Fruit fly (Drosophila melanogaster) whole organism, embryonic: ENCODE results near the gene Rab3-GAP.

Experiments
- Antp ChIP-seq: fragments of 200-800 bp; sonication (Bioruptor generic); optimal IDR thresholded peaks from 3 replicates; lab custom pipeline; 2016; ENCODE audit warnings: missing biosample characterization, missing genetic modification characterization
- Atf-2 ChIP-seq: fragments of 200-800 bp; sonication (Bioruptor generic); optimal IDR thresholded peaks from 2 replicates; lab custom pipeline; 2016; ENCODE audit warnings: missing biosample characterization, missing genetic modification characterization
- B-H1 ChIP-seq: fragments of 200-800 bp; sonication (Bioruptor generic); IDR thresholded peaks from 3 replicates; pipeline ENCODE4 v1.3.6; 2022; ENCODE audit warnings: missing biosample characterization, missing genetic modification characterization
- CG10209 ChIP-seq: fragments of 200-800 bp; sonication (Bioruptor generic); optimal IDR thresholded peaks from 3 replicates; lab custom pipeline; 2017; ENCODE audit warnings: missing biosample characterization, mild to moderate bottlenecking, missing genetic modification characterization, missing genetic modification reagents
- CG10267 ChIP-seq: fragments of 200-800 bp; sonication (Bioruptor generic); optimal IDR thresholded peaks from 2 replicates; lab custom pipeline; 2018; ENCODE audit warnings: missing biosample characterization, mild to moderate bottlenecking, missing genetic modification characterization, moderate library complexity
- CG10366 ChIP-seq: fragments of 200-800 bp; sonication (Bioruptor generic); IDR thresholded peaks from 2 replicates; pipeline ENCODE4 v1.3.6; 2022; ENCODE audit warnings: missing biosample characterization, missing genetic modification characterization
- CG11696 ChIP-seq: fragments of 200-800 bp; sonication (Bioruptor generic); IDR thresholded peaks from 2 replicates; pipeline ENCODE4 v1.3.6; 2022; ENCODE audit warnings: missing biosample characterization, missing genetic modification characterization
- CG12071 ChIP-seq: fragments of 200-800 bp; sonication (Bioruptor generic); optimal IDR thresholded peaks from 3 replicates; lab custom pipeline; 2018; ENCODE audit warnings: missing biosample characterization, mild to moderate bottlenecking, missing genetic modification characterization
- CG12219 ChIP-seq: fragments of 200-800 bp; sonication (Bioruptor generic); optimal IDR thresholded peaks from 3 replicates; lab custom pipeline; 2018; ENCODE audit warnings: missing biosample characterization, mild to moderate bottlenecking, missing genetic modification characterization
- CG12391 ChIP-seq: fragments of 200-800 bp; sonication (Bioruptor generic); optimal IDR thresholded peaks from 3 replicates; lab custom pipeline; 2018; ENCODE audit warnings: missing biosample characterization, mild to moderate bottlenecking, missing genetic modification characterization, moderate library complexity
- CG12942 ChIP-seq: fragments of 200-800 bp; sonication (Bioruptor generic); optimal IDR thresholded peaks from 3 replicates; lab custom pipeline; 2016; ENCODE audit warnings: missing biosample characterization, missing genetic modification characterization
- CG13287 ChIP-seq: fragments of 200-800 bp; sonication (Bioruptor generic); IDR thresholded peaks from 2 replicates; pipeline ENCODE4 v1.3.6; 2022; ENCODE audit warnings: missing biosample characterization, missing genetic modification characterization; ENCODE audit not compliant: partially characterized antibody
- CG13424 ChIP-seq: fragments of 200-800 bp; sonication (Bioruptor generic); optimal IDR thresholded peaks from 2 replicates; lab custom pipeline; 2019; ENCODE audit warnings: missing biosample characterization, mild to moderate bottlenecking, missing genetic modification characterization, moderate library complexity
- CG13775 ChIP-seq: fragments of 200-800 bp; sonication (Bioruptor generic); optimal IDR thresholded peaks from 3 replicates; lab custom pipeline; 2017; ENCODE audit warnings: missing biosample characterization, mild to moderate bottlenecking, missing genetic modification characterization
- CG2116 ChIP-seq: fragments of 200-800 bp; sonication (Bioruptor generic); optimal IDR thresholded peaks from 3 replicates; lab custom pipeline; 2018; ENCODE audit warnings: missing biosample characterization, mild to moderate bottlenecking, missing genetic modification characterization
- CG30431 ChIP-seq: fragments of 200-800 bp; sonication (Bioruptor generic); optimal IDR thresholded peaks from 2 replicates; lab custom pipeline; 2017; ENCODE audit warnings: missing biosample characterization, missing genetic modification characterization
- CG3847 ChIP-seq: fragments of 200-800 bp; sonication (Bioruptor generic); IDR thresholded peaks from 2 replicates; pipeline ENCODE4 v1.3.6; 2022; ENCODE audit warnings: missing biosample characterization, missing genetic modification characterization
- CG4328 ChIP-seq: fragments of 200-800 bp; sonication (Bioruptor generic); optimal IDR thresholded peaks from 3 replicates; lab custom pipeline; 2017; ENCODE audit warnings: missing biosample characterization, missing genetic modification reagents, missing genetic modification characterization
- CG5245 ChIP-seq: fragments of 200-800 bp; sonication (Bioruptor generic); optimal IDR thresholded peaks from 3 replicates; lab custom pipeline; 2016; ENCODE audit warnings: missing biosample characterization, missing genetic modification characterization
- CG6683 ChIP-seq: fragments of 200-800 bp; sonication (Bioruptor generic); optimal IDR thresholded peaks from 2 replicates; lab custom pipeline; 2017; ENCODE audit warnings: missing biosample characterization, mild to moderate bottlenecking, missing genetic modification characterization, missing genetic modification reagents
- CG8290 ChIP-seq, 3 experiments: fragments of 200-800 bp; sonication (Bioruptor generic); optimal IDR thresholded peaks; 2 replicates each; lab custom pipeline; 2016 to 2019; ENCODE audit warnings: missing biosample characterization in 3 of 3, missing genetic modification characterization in 3 of 3, mild to moderate bottlenecking in 2 of 3, moderate library complexity in 1 of 3
- CG8924 ChIP-seq: fragments of 200-800 bp; optimal IDR thresholded peaks from 3 replicates; lab custom pipeline; 2019; ENCODE audit warnings: missing biosample characterization, mild to moderate bottlenecking, missing genetic modification characterization, moderate library complexity
- Chrac-16 ChIP-seq: fragments of 200-800 bp; sonication (Bioruptor generic); optimal IDR thresholded peaks from 3 replicates; lab custom pipeline; 2016; ENCODE audit warnings: missing biosample characterization, missing genetic modification characterization
- CoRest ChIP-seq: fragments of 200-800 bp; sonication (Bioruptor generic); optimal IDR thresholded peaks from 3 replicates; lab custom pipeline; 2018; ENCODE audit warnings: missing biosample characterization, mild to moderate bottlenecking, missing genetic modification characterization, moderate library complexity
- Ets65A ChIP-seq: fragments of 200-800 bp; sonication (Bioruptor generic); peaks from one replicate; lab custom pipeline; 2016; ENCODE audit warnings: missing biosample characterization, missing genetic modification characterization
- Ets97D ChIP-seq: fragments of 200-800 bp; sonication (Bioruptor generic); optimal IDR thresholded peaks from 3 replicates; lab custom pipeline; 2016; ENCODE audit warnings: missing biosample characterization, missing genetic modification characterization
- Hand ChIP-seq: fragments of 200-800 bp; sonication (Bioruptor generic); optimal IDR thresholded peaks from 2 replicates; lab custom pipeline; 2017; ENCODE audit warnings: mild to moderate bottlenecking, missing biosample characterization, missing genetic modification reagents, missing genetic modification characterization
- Hmx ChIP-seq: fragments of 200-800 bp; sonication (Bioruptor generic); optimal IDR thresholded peaks from 2 replicates; lab custom pipeline; 2016; ENCODE audit warnings: missing biosample characterization, missing genetic modification characterization
- Hr51 ChIP-seq, 2 experiments: fragments of 200-800 bp; sonication (Bioruptor generic); optimal IDR thresholded peaks; 2 replicates in 1 of 2; 3 replicates in 1 of 2; lab custom pipeline; 2016 to 2018; ENCODE audit warnings: missing biosample characterization in 2 of 2, missing genetic modification characterization in 2 of 2, mild to moderate bottlenecking in 1 of 2, moderate library complexity in 1 of 2
- Oaz ChIP-seq: fragments of 200-800 bp; sonication (Bioruptor generic); IDR thresholded peaks from 2 replicates; pipeline ENCODE4 v1.3.6; 2022; ENCODE audit warnings: missing biosample characterization, missing genetic modification characterization
- Tbp ChIP-seq: fragments of >200 bp; optimal IDR thresholded peaks from 2 replicates; lab custom pipeline; 2018; ENCODE audit warnings: missing biosample characterization, missing genetic modification characterization
- Trl ChIP-seq, 3 experiments: fragments of >200 bp in 2 of 3; fragments of 200-800 bp in 1 of 3; sonication (Bioruptor generic) in 1 of 3; optimal IDR thresholded peaks; 2 replicates in 1 of 3; 3 replicates in 2 of 3; lab custom pipeline; 2016 to 2017; ENCODE audit warnings: missing biosample characterization in 1 of 3, missing genetic modification characterization in 1 of 3
- Usf ChIP-seq: fragments of 200-800 bp; sonication (Bioruptor generic); optimal IDR thresholded peaks from 2 replicates; lab custom pipeline; 2017; ENCODE audit warnings: missing genotype, missing biosample characterization, missing genetic modification characterization
- YL-1 ChIP-seq: fragments of 200-800 bp; sonication (Bioruptor generic); optimal IDR thresholded peaks from 3 replicates; lab custom pipeline; 2017; ENCODE audit warnings: missing biosample characterization, mild to moderate bottlenecking, missing genetic modification characterization
- amos ChIP-seq: fragments of 200-800 bp; sonication (Bioruptor generic); IDR thresholded peaks from 2 replicates; pipeline ENCODE4 v1.3.6; 2022; ENCODE audit warnings: missing biosample characterization, missing genetic modification characterization; ENCODE audit not compliant: partially characterized antibody
- bowl ChIP-seq: fragments of 200-800 bp; sonication (Bioruptor generic); IDR thresholded peaks from 2 replicates; pipeline ENCODE4 v1.3.6; 2022; ENCODE audit warnings: missing biosample characterization, missing genetic modification characterization
- cas ChIP-seq: fragments of 200-800 bp; sonication (Bioruptor generic); IDR thresholded peaks from 2 replicates; pipeline ENCODE4 v1.3.6; 2022; ENCODE audit warnings: missing biosample characterization, missing genetic modification characterization
- cato ChIP-seq: fragments of 200-800 bp; sonication (Bioruptor generic); optimal IDR thresholded peaks from 2 replicates; lab custom pipeline; 2016; ENCODE audit warnings: missing biosample characterization, missing genetic modification characterization, borderline replicate concordance
- caup ChIP-seq: fragments of 200-800 bp; sonication (Bioruptor generic); optimal IDR thresholded peaks from 3 replicates; lab custom pipeline; 2017; ENCODE audit warnings: missing biosample characterization, mild to moderate bottlenecking, missing genetic modification characterization, moderate library complexity; ENCODE audit not compliant: severe bottlenecking
- chif ChIP-seq, 2 experiments: fragments of 200-800 bp; sonication (Bioruptor generic); optimal IDR thresholded peaks; 3 replicates each; lab custom pipeline; 2016; ENCODE audit warnings: missing biosample characterization in 2 of 2, missing genetic modification characterization in 2 of 2
- crp ChIP-seq, 2 experiments: fragments of 200-800 bp; sonication (Bioruptor generic); optimal IDR thresholded peaks; 2 replicates in 1 of 2; 3 replicates in 1 of 2; lab custom pipeline; 2017; ENCODE audit warnings: missing biosample characterization in 2 of 2, missing genetic modification characterization in 2 of 2, mild to moderate bottlenecking in 1 of 2, moderate library complexity in 1 of 2
- hth ChIP-seq: fragments of >200 bp; optimal IDR thresholded peaks from 2 replicates; lab custom pipeline; 2017; ENCODE audit warnings: inconsistent platforms
- kah ChIP-seq: fragments of 200-800 bp; sonication (Bioruptor generic); optimal IDR thresholded peaks from 2 replicates; lab custom pipeline; 2018; ENCODE audit warnings: missing biosample characterization, mild to moderate bottlenecking, missing genetic modification characterization
- lbe ChIP-seq: fragments of 200-800 bp; sonication (Bioruptor generic); optimal IDR thresholded peaks from 2 replicates; lab custom pipeline; 2016; ENCODE audit warnings: missing biosample characterization, mild to moderate bottlenecking, missing genetic modification characterization
- mirr ChIP-seq: fragments of 200-800 bp; sonication (Bioruptor generic); optimal IDR thresholded peaks from 3 replicates; lab custom pipeline; 2018; ENCODE audit warnings: missing biosample characterization, mild to moderate bottlenecking, missing genetic modification characterization
- mld ChIP-seq: fragments of 200-800 bp; sonication (Bioruptor generic); IDR thresholded peaks from 3 replicates; pipeline ENCODE4 v1.3.6; 2022; ENCODE audit warnings: missing biosample characterization, missing genetic modification characterization; ENCODE audit not compliant: partially characterized antibody
- pzg ChIP-seq: fragments of 200-800 bp; sonication (Bioruptor generic); optimal IDR thresholded peaks from 3 replicates; lab custom pipeline; 2018; ENCODE audit warnings: missing biosample characterization, mild to moderate bottlenecking, missing genetic modification characterization, moderate library complexity
- row ChIP-seq: fragments of 200-800 bp; sonication (Bioruptor generic); IDR thresholded peaks from 3 replicates; pipeline ENCODE4 v1.3.6; 2022; ENCODE audit warnings: missing biosample characterization, missing genetic modification characterization
- scrt ChIP-seq: fragments of 200-800 bp; sonication (Bioruptor generic); optimal IDR thresholded peaks from 2 replicates; lab custom pipeline; 2018; ENCODE audit warnings: missing biosample characterization, mild to moderate bottlenecking, missing genetic modification characterization, moderate library complexity
- zf30C ChIP-seq: fragments of 200-800 bp; sonication (Bioruptor generic); optimal IDR thresholded peaks from 3 replicates; lab custom pipeline; 2018; ENCODE audit warnings: missing biosample characterization, mild to moderate bottlenecking, missing genetic modification characterization

Gene Rab3-GAP

DNA sequence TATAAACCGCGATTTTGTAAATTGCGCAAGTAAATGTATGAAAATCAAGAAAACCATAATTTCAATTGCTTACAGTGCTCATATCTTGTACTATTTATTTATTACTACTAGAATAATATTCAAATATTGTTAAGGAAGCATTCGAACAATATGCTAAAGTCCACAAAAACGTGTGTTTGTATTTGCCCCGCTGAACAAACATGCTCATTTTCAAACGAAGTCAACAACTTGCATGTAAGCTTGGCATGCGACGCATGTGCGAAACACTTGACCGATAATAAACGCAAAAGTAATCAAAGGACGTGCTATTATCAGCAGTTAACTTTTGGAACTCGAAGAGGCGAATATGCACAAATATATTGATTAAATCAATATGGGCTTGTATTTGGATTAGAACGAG, 41.8 kb downstream of the Rab3-GAP start:
- TF ChIP-seq scrt (GFP tag; lab: Kevin White, UChicago) = peak; percentile 40
- no peak for TF ChIP-seq CG10366
- TF ChIP-seq CG10267 (tag; lab: Kevin White, UChicago) = peak; percentile 27
- TF ChIP-seq bowl (GFP tag; lab: Robert Waterston, UW) = no peak
- TF ChIP-seq caup (GFP tag; lab: Kevin White, UChicago) = peak; percentile 85
- TF ChIP-seq Hr51 (GFP tag; optimal IDR thresholded peaks at IDR 0.05; lab: Kevin White, UChicago) = peak; percentile 1 to 34
- TF ChIP-seq Ets97D (GFP tag; lab: Kevin White, UChicago) = no peak
- TF ChIP-seq CG30431 (GFP tag; lab: Kevin White, UChicago) = no peak
- TF ChIP-seq CG8924 = peak; percentile 59
- no peak for TF ChIP-seq Hmx (GFP tag; lab: Kevin White, UChicago)
- TF ChIP-seq zf30C (GFP tag; lab: Kevin White, UChicago) = no peak
- TF ChIP-seq cas (GFP tag; lab: Robert Waterston, UW) = no peak
- TF ChIP-seq CG10209 (GFP tag; lab: Kevin White, UChicago) = peak; percentile 83
- peak; percentile 34 for TF ChIP-seq cato (GFP tag; lab: Kevin White, UChicago)
- TF ChIP-seq Usf (GFP tag; lab: Kevin White, UChicago) = no peak
- TF ChIP-seq CG6683 (GFP tag; lab: Kevin White, UChicago) = peak; percentile 47
- no peak for TF ChIP-seq CG11696 (GFP tag; lab: Robert Waterston, UW)
- TF ChIP-seq CG13287 = no peak
- TF ChIP-seq B-H1 (GFP tag; lab: Robert Waterston, UW) = peak; percentile 11; the same call in 1 of the 3 replicates
- no peak for TF ChIP-seq CG5245
- TF ChIP-seq chif (GFP tag; optimal IDR thresholded peaks at IDR 0.05; lab: Kevin White, UChicago) = peak; percentile 7 to 40
- no peak for TF ChIP-seq Chrac-16 (GFP tag; lab: Kevin White, UChicago)
- TF ChIP-seq Ets65A (GFP tag; lab: Kevin White, UChicago) = no peak
- TF ChIP-seq hth (lab: Kevin White, UChicago) = no peak
- TF ChIP-seq lbe = no peak
- no peak for TF ChIP-seq kah (GFP tag; lab: Kevin White, UChicago)
- no peak for TF ChIP-seq crp (GFP tag; optimal IDR thresholded peaks at IDR 0.05; lab: Kevin White, UChicago)
- TF ChIP-seq CG8290 (GFP tag; optimal IDR thresholded peaks at IDR 0.05; lab: Kevin White, UChicago) = no peak
- peak; percentile 47 to 91 for TF ChIP-seq CG8290 (tag; optimal IDR thresholded peaks at IDR 0.05; lab: Kevin White, UChicago)
- no peak for TF ChIP-seq amos (GFP tag; lab: Robert Waterston, UW)
- TF ChIP-seq row (GFP tag; lab: Robert Waterston, UW) = no peak
- TF ChIP-seq Antp (GFP tag; lab: Kevin White, UChicago) = no peak
- no peak for TF ChIP-seq Oaz
- TF ChIP-seq pzg (GFP tag; lab: Kevin White, UChicago) = no peak
- TF ChIP-seq YL-1 (GFP tag; lab: Kevin White, UChicago) = peak; percentile 11
- TF ChIP-seq CG2116 (GFP tag; lab: Kevin White, UChicago) = peak; percentile 55
- TF ChIP-seq CG12942 = peak; percentile 62
- peak; percentile 25 for TF ChIP-seq CG4328 (GFP tag; lab: Kevin White, UChicago)
- peak; percentile 73 for TF ChIP-seq CG12071 (GFP tag; lab: Kevin White, UChicago)
- TF ChIP-seq Hand = peak; percentile 42
- TF ChIP-seq CoRest (tag; lab: Kevin White, UChicago) = peak; percentile 64
- TF ChIP-seq Atf-2 (GFP tag; lab: Kevin White, UChicago) = no peak
- TF ChIP-seq mirr (GFP tag; lab: Kevin White, UChicago) = peak; percentile 27
- peak; percentile 54 for TF ChIP-seq CG12219 (GFP tag; lab: Kevin White, UChicago)
- peak; percentile 58 for TF ChIP-seq CG13424 (tag; lab: Kevin White, UChicago)
- TF ChIP-seq Tbp (GFP tag; lab: Kevin White, UChicago) = no peak
- TF ChIP-seq CG12391 (tag; lab: Kevin White, UChicago) = peak; percentile 65
- no peak for TF ChIP-seq CG3847 (GFP tag; lab: Robert Waterston, UW)
- no peak for TF ChIP-seq Trl (optimal IDR thresholded peaks at IDR 0.05; lab: Kevin White, UChicago)
- peak; percentile 61 for TF ChIP-seq Trl (GFP tag; optimal IDR thresholded peaks at IDR 0.05; lab: Kevin White, UChicago)
- TF ChIP-seq mld (GFP tag; lab: Robert Waterston, UW) = no peak
- TF ChIP-seq CG13775 (GFP tag; lab: Kevin White, UChicago) = peak; percentile 26
